Worm (Caenorhabditis elegans): ENCODE results near the gene F37A8.1.

DNA sequence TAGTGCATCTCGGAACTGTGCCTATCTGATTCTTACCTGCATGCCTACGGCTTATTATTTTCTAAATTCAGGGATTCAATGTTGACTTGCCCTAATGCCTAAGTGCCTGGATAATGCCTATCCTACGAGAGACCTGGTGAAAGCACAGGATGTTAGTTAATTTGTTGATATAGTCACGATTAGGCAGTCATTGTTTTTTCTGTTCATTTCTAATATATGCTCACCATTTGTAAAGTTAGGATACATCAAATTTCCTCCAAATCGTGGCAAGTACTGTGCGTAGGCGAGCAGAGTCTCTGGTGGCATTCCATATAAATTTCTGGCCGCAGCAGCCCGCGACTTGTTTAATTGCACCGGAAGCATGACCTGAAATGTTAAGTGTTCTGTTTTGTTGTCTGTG, 37.9 kb downstream of the F37A8.1 start:
- TF ChIP-seq skn-1 (tag; optimal IDR thresholded peaks at IDR 0.05) (no peak), dpl-1 (GFP tag; optimal IDR thresholded peaks at IDR 0.05) (no peak)

All from whole organism, L4 larva.